Fruit fly (Drosophila melanogaster): ENCODE measurements around the gene Rrp40.

The Rrp40 gene

DNA sequence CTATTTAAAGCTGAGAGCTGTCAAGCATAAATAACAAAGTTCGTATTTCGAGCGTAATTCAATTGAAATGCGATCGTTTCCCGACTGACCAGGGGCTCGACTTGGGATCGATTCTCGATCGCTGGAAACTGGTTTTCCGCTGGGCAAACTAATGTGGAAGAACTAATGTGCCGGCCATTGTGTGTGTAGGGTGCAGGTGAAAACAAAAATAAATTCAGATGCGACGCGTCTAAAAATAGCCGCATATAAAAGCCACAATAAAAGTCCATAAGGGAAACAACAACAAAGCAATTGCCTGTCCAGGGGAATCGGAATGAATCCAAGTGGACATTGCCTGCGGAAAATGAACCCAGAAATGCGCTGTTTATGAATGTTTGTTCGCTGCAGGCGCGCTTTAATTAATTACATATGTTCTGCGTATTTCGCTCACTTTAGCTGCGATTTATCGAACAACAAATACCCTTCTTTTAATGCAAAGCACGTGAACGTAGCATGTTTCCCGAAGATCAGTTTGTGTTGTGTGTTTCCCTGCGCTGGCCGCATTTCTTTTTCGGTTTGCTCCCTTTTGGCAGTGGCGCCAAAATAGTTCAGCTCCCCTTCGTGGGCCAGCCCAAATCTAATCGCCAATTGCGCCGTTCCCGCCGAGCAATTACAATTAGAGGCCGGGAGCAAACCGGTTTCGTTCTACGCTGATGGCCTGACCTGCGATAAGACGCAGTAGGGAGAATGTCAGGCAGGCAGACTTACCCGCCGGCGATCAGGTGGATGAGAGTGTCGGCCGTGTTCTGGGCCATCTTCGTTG is 5.2 kb upstream of the Rrp40 start (continued):
- TF ChIP-seq CG17359 (tag; optimal IDR thresholded peaks at IDR 0.05) (peak; percentile 45), abd-A (tag; optimal IDR thresholded peaks at IDR 0.05) (peak; percentile 70), dysf (GFP tag; IDR thresholded peaks at IDR 0.05) (no peak; the same call in 2 of the 3 replicates), lilli (GFP tag; optimal IDR thresholded peaks at IDR 0.05) (peak; percentile 39), Hand (GFP tag; optimal IDR thresholded peaks at IDR 0.05) (no peak), D19A (tag; optimal IDR thresholded peaks at IDR 0.05) (peak; percentile 85), unc-4 (GFP tag; IDR thresholded peaks at IDR 0.05; ENCODE audit: partially characterized antibody) (no peak), CG7745 (tag; optimal IDR thresholded peaks at IDR 0.05) (no peak), Dbx (GFP tag; IDR thresholded peaks at IDR 0.05) (0 out of 3 replicates have a peak, but pooled peaks have one; percentile 8), CG2875 (GFP tag; optimal IDR thresholded peaks at IDR 0.05) (peak; percentile 10), Dref (GFP tag; IDR thresholded peaks at IDR 0.05) (no peak), Sox100B (GFP tag; optimal IDR thresholded peaks at IDR 0.05) (peak; percentile 28), nerfin-2 (GFP tag; IDR thresholded peaks at IDR 0.05; ENCODE audit: partially characterized antibody) (no peak), luna (GFP tag; optimal IDR thresholded peaks at IDR 0.05) (no peak), sim (GFP tag; IDR thresholded peaks at IDR 0.05) (no peak), ci (GFP tag; IDR thresholded peaks at IDR 0.05) (peak; percentile 66; the same call in 2 of the 3 replicates), CG14710 (tag; optimal IDR thresholded peaks at IDR 0.05) (peak; percentile 29), grau (tag; optimal IDR thresholded peaks at IDR 0.05) (peak; percentile 27), Nf-YC (tag; optimal IDR thresholded peaks at IDR 0.05) (peak; percentile 7), CG10543 (GFP tag; optimal IDR thresholded peaks at IDR 0.05) (no peak), dpn (GFP tag; optimal IDR thresholded peaks at IDR 0.05) (peak; percentile 5 to 17), shn (GFP tag; optimal IDR thresholded peaks at IDR 0.05) (no peak), Antp (GFP tag; optimal IDR thresholded peaks at IDR 0.05) (no peak), ind (GFP tag; optimal IDR thresholded peaks at IDR 0.05) (peak; percentile 1), Scr (GFP tag; IDR thresholded peaks at IDR 0.05; ENCODE audit: partially characterized antibody) (no peak), cato (GFP tag; optimal IDR thresholded peaks at IDR 0.05; ENCODE audit: borderline replicate concordance) (peak; percentile 9), Rx (GFP tag; IDR thresholded peaks at IDR 0.05) (no peak), sens (GFP tag) (no peak), CG4424 (GFP tag; optimal IDR thresholded peaks at IDR 0.05) (no peak), Kr (GFP tag; optimal IDR thresholded peaks at IDR 0.05) (no peak), ranshi (GFP tag; IDR thresholded peaks at IDR 0.05) (no peak), sens-2 (GFP tag; IDR thresholded peaks at IDR 0.05) (no peak), CG2202 (tag; optimal IDR thresholded peaks at IDR 0.05) (peak; percentile 30), Oli (tag; optimal IDR thresholded peaks at IDR 0.05) (no peak), hbn (GFP tag; IDR thresholded peaks at IDR 0.05; ENCODE audit: partially characterized antibody) (no peak), btn (GFP tag; optimal IDR thresholded peaks at IDR 0.05) (peak; percentile 15), seq (GFP tag; IDR thresholded peaks at IDR 0.05) (no peak), lab (GFP tag; optimal IDR thresholded peaks at IDR 0.05) (peak; percentile 20), CG13894 (tag; optimal IDR thresholded peaks at IDR 0.05) (peak; percentile 49), Nf-YB (GFP tag; optimal IDR thresholded peaks at IDR 0.05) (no peak), CG17912 (GFP tag; optimal IDR thresholded peaks at IDR 0.05) (peak; percentile 5), CG1647 (GFP tag; optimal IDR thresholded peaks at IDR 0.05) (no peak), CG13296 (GFP tag; optimal IDR thresholded peaks at IDR 0.05) (no peak)

All from whole organism, embryonic.